Fruit fly (Drosophila melanogaster): ENCODE data around the gene TwdlS.

DNA sequence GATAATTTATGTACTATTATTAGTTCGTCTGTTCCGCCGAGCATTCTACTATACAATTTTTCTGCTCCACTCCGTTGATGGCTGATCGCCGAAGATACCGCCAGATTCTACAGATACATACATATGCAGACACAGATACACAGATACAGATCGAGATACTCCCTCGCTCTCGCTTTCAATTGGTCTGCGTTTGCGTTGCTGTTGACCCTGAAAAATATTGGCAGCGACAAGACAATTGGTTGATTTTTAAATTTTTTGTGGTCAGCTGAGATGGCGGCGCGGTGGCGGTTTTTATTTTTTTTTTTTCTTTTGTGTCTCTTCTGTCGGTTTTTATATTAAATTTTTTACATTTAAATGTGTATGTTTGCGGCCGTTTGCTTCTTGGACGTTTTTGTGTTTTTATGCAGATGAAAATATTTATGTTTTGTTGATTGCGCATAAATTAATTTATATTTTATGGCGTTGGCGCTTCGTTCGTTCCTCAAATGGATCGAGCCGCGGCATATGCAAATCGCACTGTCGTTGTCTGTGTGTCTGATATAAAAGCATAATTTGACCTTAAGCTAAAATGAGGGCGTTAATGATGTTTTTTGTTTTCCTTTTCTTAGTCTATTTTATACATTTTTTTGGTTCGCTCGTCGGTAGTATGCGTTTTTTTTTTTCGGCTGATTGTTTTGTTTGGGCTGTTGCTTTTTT lies 42.5 kb upstream of the TwdlS start:
- no peak for TF ChIP-seq CG15710 (tag; optimal IDR thresholded peaks at IDR 0.05)
- TF ChIP-seq CG12605 (GFP tag; IDR thresholded peaks at IDR 0.05), result no peak
